Worm (Caenorhabditis elegans) whole organism, L3 larva: ENCODE measurements around the gene R07C3.13.

Experiments used
- R02D3.7 ChIP-seq: fragments of 150-350 bp; optimal IDR thresholded peaks from 2 replicates; lab custom pipeline; 2014; ENCODE audit warnings: missing biosample characterization, missing genetic modification characterization
- aly-2 ChIP-seq: fragments of 150-350 bp; optimal IDR thresholded peaks from 2 replicates; lab custom pipeline; 2014; ENCODE audit warnings: missing biosample characterization, missing genetic modification characterization
- egl-27 ChIP-seq: sonication (generic microtip); optimal IDR thresholded peaks from 4 replicates; lab custom pipeline; 2017; ENCODE audit warnings: missing biosample characterization, missing genetic modification reagents, missing genetic modification characterization
- elt-3 ChIP-seq, 3 experiments: fragments of 150-350 bp in 1 of 3; sonication (generic microtip) in 2 of 3; optimal IDR thresholded peaks; 2 replicates in 2 of 3; 4 replicates in 1 of 3; lab custom pipeline; 2014 to 2017; ENCODE audit warnings: missing biosample characterization in 3 of 3, missing genetic modification characterization in 3 of 3
- lin-39 ChIP-seq: fragments of 150-350 bp; optimal IDR thresholded peaks from 2 replicates; lab custom pipeline; 2018; ENCODE audit warnings: missing biosample characterization, missing genetic modification reagents, missing genetic modification characterization
- nhr-28 ChIP-seq: fragments of 150-350 bp; optimal IDR thresholded peaks from 2 replicates; lab custom pipeline; 2014; ENCODE audit warnings: missing biosample characterization, missing genetic modification characterization
- sea-2 ChIP-seq: fragments of 150-350 bp; sonication (generic microtip); optimal IDR thresholded peaks from 4 replicates; lab custom pipeline; 2014; ENCODE audit warnings: missing biosample characterization, missing genetic modification reagents, missing genetic modification characterization
- snpc-4 ChIP-seq: fragments of 150-350 bp; optimal IDR thresholded peaks from 2 replicates; lab custom pipeline; 2014; ENCODE audit warnings: missing biosample characterization, missing genetic modification characterization
- tbx-2 ChIP-seq: sonication (generic microtip); optimal IDR thresholded peaks from 2 replicates; lab custom pipeline; 2016; ENCODE audit warnings: mild to moderate bottlenecking, missing genetic modification characterization, missing compliant biosample characterization
- unc-39 ChIP-seq: sonication (generic microtip); optimal IDR thresholded peaks from 4 replicates; lab custom pipeline; 2017; ENCODE audit warnings: missing biosample characterization, missing genetic modification characterization
- unc-62 ChIP-seq: fragments of 150-350 bp; sonication (generic microtip); optimal IDR thresholded peaks from 4 replicates; lab custom pipeline; 2014; ENCODE audit warnings: missing biosample characterization, missing genetic modification reagents, missing genetic modification characterization
- ztf-4 ChIP-seq: fragments of 150-350 bp; optimal IDR thresholded peaks from 2 replicates; lab custom pipeline; 2014; ENCODE audit warnings: missing biosample characterization, missing genetic modification characterization

DNA sequence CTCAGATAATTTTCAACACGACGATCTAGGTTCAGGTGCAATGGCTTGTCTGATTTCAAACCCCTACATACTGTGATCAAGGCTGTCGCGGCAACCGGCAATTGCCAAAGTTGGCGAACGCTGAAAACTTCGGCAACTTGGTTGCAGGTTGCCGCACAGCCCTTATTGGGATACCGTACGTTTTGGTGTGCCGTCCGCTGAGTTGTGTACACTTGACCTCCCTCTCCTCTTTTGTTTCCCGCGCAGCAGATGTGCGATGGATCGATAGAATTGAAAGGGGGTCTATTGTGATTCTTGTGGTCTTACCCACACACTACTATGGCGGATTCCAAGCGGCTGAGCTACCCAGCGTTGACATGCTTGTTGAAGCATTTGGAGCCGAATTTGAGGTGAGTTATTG is 33.0 kb upstream of the R07C3.13 start, which contains the start of the genes C32B5.18 and C32B5.7:
- no peak for TF ChIP-seq aly-2 (tag; lab: Kevin White, UChicago)
- TF ChIP-seq unc-62 (GFP tag; lab: Kevin White, UChicago): no peak
- TF ChIP-seq sea-2: no peak
- TF ChIP-seq lin-39 (tag; lab: Kevin White, UChicago): no peak
- no peak for TF ChIP-seq ztf-4 (tag; lab: Kevin White, UChicago)
- TF ChIP-seq tbx-2 (tag; lab: Kevin White, UChicago): no peak
- TF ChIP-seq nhr-28: no peak
- no peak for TF ChIP-seq elt-3 (tag; optimal IDR thresholded peaks at IDR 0.05; lab: Kevin White, UChicago)
- no peak for TF ChIP-seq unc-39 (tag; lab: Kevin White, UChicago)
- no peak for TF ChIP-seq snpc-4
- no peak for TF ChIP-seq egl-27 (tag; lab: Kevin White, UChicago)
- no peak for TF ChIP-seq R02D3.7 (tag; lab: Kevin White, UChicago)
